Fruit fly (Drosophila melanogaster) whole organism, prepupa: ENCODE data around the gene CG13315.

Experiments
- CG10631 ChIP-seq: fragments of 200-800 bp; sonication (Bioruptor generic); optimal IDR thresholded peaks from 2 replicates; lab custom pipeline; 2016; ENCODE audit warnings: missing biosample characterization, missing genetic modification characterization
- CG10669 ChIP-seq: fragments of 200-800 bp; sonication (Bioruptor generic); optimal IDR thresholded peaks from 3 replicates; lab custom pipeline; 2018; ENCODE audit warnings: missing biosample characterization, mild to moderate bottlenecking, missing genetic modification characterization, moderate library complexity
- CG11902 ChIP-seq: fragments of 200-800 bp; sonication (Bioruptor generic); optimal IDR thresholded peaks from 3 replicates; lab custom pipeline; 2016; ENCODE audit warnings: missing biosample characterization, missing genetic modification characterization
- CG16779 ChIP-seq: fragments of 200-800 bp; sonication (Bioruptor generic); optimal IDR thresholded peaks from 3 replicates; lab custom pipeline; 2017; ENCODE audit warnings: missing biosample characterization, mild to moderate bottlenecking, missing genetic modification characterization
- CG3032 ChIP-seq: fragments of 200-800 bp; optimal IDR thresholded peaks from 2 replicates; lab custom pipeline; 2019; ENCODE audit warnings: missing biosample characterization, mild to moderate bottlenecking, missing genetic modification characterization, moderate library complexity
- CG31627 ChIP-seq: fragments of 200-800 bp; sonication (Bioruptor generic); optimal IDR thresholded peaks from 3 replicates; lab custom pipeline; 2016; ENCODE audit warnings: missing biosample characterization, missing genetic modification characterization
- CG32006 ChIP-seq: fragments of 200-800 bp; sonication (Bioruptor generic); optimal IDR thresholded peaks from 3 replicates; lab custom pipeline; 2017; ENCODE audit warnings: missing biosample characterization, mild to moderate bottlenecking, missing genetic modification characterization
- CG34406 ChIP-seq: fragments of 200-800 bp; sonication (Bioruptor generic); optimal IDR thresholded peaks from 3 replicates; lab custom pipeline; 2016; ENCODE audit warnings: missing biosample characterization, missing genetic modification characterization
- CG3919 ChIP-seq: fragments of 200-800 bp; sonication (Bioruptor generic); optimal IDR thresholded peaks from 3 replicates; lab custom pipeline; 2016; ENCODE audit warnings: missing biosample characterization, missing genetic modification characterization
- CG4318 ChIP-seq: fragments of 200-800 bp; sonication (Bioruptor generic); optimal IDR thresholded peaks from 3 replicates; lab custom pipeline; 2017; ENCODE audit warnings: missing biosample characterization, mild to moderate bottlenecking, missing genetic modification characterization
- CG6163 ChIP-seq: fragments of 200-800 bp; sonication (Bioruptor generic); IDR thresholded peaks from 3 replicates; pipeline ENCODE4 v1.3.6; 2022; ENCODE audit warnings: missing biosample characterization, missing genetic modification characterization
- CG8319 ChIP-seq: fragments of 200-800 bp; sonication (Bioruptor generic); optimal IDR thresholded peaks from 3 replicates; lab custom pipeline; 2016; ENCODE audit warnings: missing biosample characterization, missing genetic modification characterization
- CG8632 ChIP-seq: fragments of 200-800 bp; sonication (Bioruptor generic); optimal IDR thresholded peaks from 3 replicates; lab custom pipeline; 2016; ENCODE audit warnings: missing biosample characterization, missing genetic modification characterization
- Eip75B ChIP-seq: fragments of 200-800 bp; sonication (Bioruptor generic); optimal IDR thresholded peaks from 3 replicates; lab custom pipeline; 2016; ENCODE audit warnings: missing biosample characterization, missing genetic modification characterization
- Eip78C ChIP-seq: fragments of 200-800 bp; sonication (Bioruptor generic); peaks from one replicate; lab custom pipeline; 2016; ENCODE audit warnings: missing biosample characterization, missing genetic modification characterization
- Hr38 ChIP-seq: sonication (Bioruptor generic); optimal IDR thresholded peaks from 2 replicates; lab custom pipeline; 2016; ENCODE audit warnings: missing biosample characterization, missing genetic modification characterization
- Hr39 ChIP-seq: fragments of 200-800 bp; sonication (Bioruptor generic); optimal IDR thresholded peaks from 2 replicates; lab custom pipeline; 2016; ENCODE audit warnings: missing biosample characterization, missing genetic modification characterization
- Lpt ChIP-seq: fragments of 200-800 bp; sonication (Bioruptor generic); optimal IDR thresholded peaks from 3 replicates; lab custom pipeline; 2016; ENCODE audit warnings: missing biosample characterization, missing genetic modification characterization
- Met ChIP-seq: fragments of 200-800 bp; sonication (Bioruptor generic); optimal IDR thresholded peaks from 3 replicates; lab custom pipeline; 2016; ENCODE audit warnings: missing biosample characterization, missing genetic modification characterization
- Smox ChIP-seq: fragments of 200-800 bp; sonication (Bioruptor generic); optimal IDR thresholded peaks from 3 replicates; lab custom pipeline; 2016; ENCODE audit warnings: missing biosample characterization, missing genetic modification characterization
- Sox102F ChIP-seq: fragments of 200-800 bp; sonication (Bioruptor generic); optimal IDR thresholded peaks from 2 replicates; lab custom pipeline; 2016; ENCODE audit warnings: missing biosample characterization, mild to moderate bottlenecking, missing genetic modification characterization
- Sox14 ChIP-seq: fragments of 200-800 bp; sonication (Bioruptor generic); optimal IDR thresholded peaks from 3 replicates; lab custom pipeline; 2016; ENCODE audit warnings: missing biosample characterization, missing genetic modification characterization
- acj6 ChIP-seq: fragments of 200-800 bp; sonication (Bioruptor generic); optimal IDR thresholded peaks from 3 replicates; lab custom pipeline; 2016; ENCODE audit warnings: missing biosample characterization, missing genetic modification characterization
- cyc ChIP-seq: fragments of 200-800 bp; sonication (Bioruptor generic); optimal IDR thresholded peaks from 3 replicates; lab custom pipeline; 2016; ENCODE audit warnings: missing biosample characterization, missing genetic modification characterization
- dsx ChIP-seq: fragments of 200-800 bp; optimal IDR thresholded peaks from 3 replicates; lab custom pipeline; 2019; ENCODE audit warnings: missing biosample characterization, mild to moderate bottlenecking, missing genetic modification characterization, moderate library complexity; ENCODE audit not compliant: poor library complexity, severe bottlenecking
- fd85E ChIP-seq: fragments of 200-800 bp; sonication (Bioruptor generic); optimal IDR thresholded peaks from 3 replicates; lab custom pipeline; 2016; ENCODE audit warnings: missing biosample characterization, missing genetic modification characterization
- net ChIP-seq: fragments of 200-800 bp; sonication (Bioruptor generic); optimal IDR thresholded peaks from 3 replicates; lab custom pipeline; 2016; ENCODE audit warnings: missing biosample characterization, missing genetic modification characterization
- salr ChIP-seq, 2 experiments: fragments of 200-800 bp; sonication (Bioruptor generic); optimal IDR thresholded peaks; 3 replicates each; lab custom pipeline; 2016 to 2018; ENCODE audit warnings: missing biosample characterization in 2 of 2, missing genetic modification characterization in 2 of 2, mild to moderate bottlenecking in 1 of 2
- spab ChIP-seq: fragments of 200-800 bp; sonication (Bioruptor generic); optimal IDR thresholded peaks from 2 replicates; lab custom pipeline; 2017; ENCODE audit warnings: missing biosample characterization, mild to moderate bottlenecking, missing genetic modification characterization, missing genetic modification reagents
- ss ChIP-seq, 2 experiments: fragments of 200-800 bp; sonication (Bioruptor generic); optimal IDR thresholded peaks; 2 replicates in 1 of 2; 3 replicates in 1 of 2; lab custom pipeline; 2017 to 2018; ENCODE audit warnings: mild to moderate bottlenecking in 2 of 2, missing biosample characterization in 2 of 2, missing genetic modification characterization in 2 of 2, moderate library complexity in 1 of 2
- svp ChIP-seq: fragments of 200-800 bp; sonication (Bioruptor generic); peaks from one replicate; lab custom pipeline; 2016; ENCODE audit warnings: missing biosample characterization, missing genetic modification characterization
- topi ChIP-seq: fragments of 200-800 bp; sonication (Bioruptor generic); optimal IDR thresholded peaks from 3 replicates; lab custom pipeline; 2016; ENCODE audit warnings: missing biosample characterization, missing genetic modification characterization
- vri ChIP-seq: fragments of 200-800 bp; sonication (Bioruptor generic); optimal IDR thresholded peaks from 3 replicates; lab custom pipeline; 2016; ENCODE audit warnings: missing biosample characterization, mild to moderate bottlenecking, missing genetic modification characterization

CG13315 gene

DNA sequence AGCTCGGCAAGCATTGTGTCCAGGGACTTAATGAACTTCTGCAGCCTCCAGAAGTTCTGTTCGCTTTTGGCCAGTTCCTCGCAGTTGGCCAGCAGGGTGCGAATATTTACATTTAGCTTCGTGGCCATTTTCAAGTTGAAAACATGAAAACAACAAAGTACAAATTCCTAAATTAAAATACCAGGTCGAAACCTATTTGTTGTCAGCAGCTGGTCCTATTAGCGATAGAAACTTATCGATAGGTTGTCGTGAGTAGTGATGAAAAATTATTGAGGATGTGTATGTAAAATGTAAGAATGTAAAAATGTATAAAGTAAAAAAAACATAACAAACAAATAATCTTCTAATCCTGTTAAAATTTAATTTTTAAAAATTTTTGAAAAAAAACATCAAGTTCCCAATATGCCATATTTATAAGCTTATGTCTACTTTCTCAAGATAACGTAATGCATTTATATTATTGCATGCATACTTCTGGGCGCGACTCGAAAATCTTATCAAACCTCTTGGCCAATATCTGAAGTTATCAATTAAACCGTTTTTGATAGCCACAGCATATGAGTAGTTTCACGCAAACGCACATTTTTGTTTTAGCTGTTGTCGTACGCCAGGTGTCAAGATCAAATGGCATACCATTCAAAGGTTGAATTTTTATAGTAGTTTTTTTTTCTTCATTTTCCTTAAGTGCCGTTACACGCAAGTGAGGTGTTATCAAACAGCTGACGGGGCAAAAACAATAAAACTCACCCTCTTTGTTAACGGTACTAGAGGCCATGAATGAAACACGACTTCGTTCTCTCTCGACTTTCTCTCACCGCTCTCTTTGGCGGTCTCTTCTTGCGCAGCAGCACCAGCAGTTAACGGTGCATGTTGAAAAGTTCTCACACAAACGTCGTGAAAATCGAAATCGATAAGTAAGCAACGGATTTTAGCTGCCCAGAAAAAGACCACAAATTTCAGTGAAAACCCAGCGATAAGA, 40.6 kb downstream of the CG13315 start, which contains the start of the genes Use1 and nwk:
TSS of gene Use1 (minus strand) at position 206 of the 979 bp plus-strand sequence.
TSS of gene nwk (plus strand) at position 885 of the 979 bp plus-strand sequence.
- TF ChIP-seq vri = no peak
- no peak for TF ChIP-seq ss (GFP tag; optimal IDR thresholded peaks at IDR 0.05; lab: Kevin White, UChicago)
- peak; percentile 32 for TF ChIP-seq svp (GFP tag; lab: Kevin White, UChicago)
- no peak for TF ChIP-seq CG10631
- no peak for TF ChIP-seq CG6163 (GFP tag; lab: Robert Waterston, UW)
- peak; percentile 31 for TF ChIP-seq Eip78C (GFP tag; lab: Kevin White, UChicago)
- no peak for TF ChIP-seq CG8632
- TF ChIP-seq CG34406 = no peak
- TF ChIP-seq fd85E (GFP tag; lab: Kevin White, UChicago) = no peak
- no peak for TF ChIP-seq CG16779 (tag; lab: Kevin White, UChicago)
- peak; percentile 26 for TF ChIP-seq Sox14 (GFP tag; lab: Kevin White, UChicago)
- no peak for TF ChIP-seq Sox102F (GFP tag; lab: Kevin White, UChicago)
- no peak for TF ChIP-seq Hr38 (GFP tag; lab: Kevin White, UChicago)
- no peak for TF ChIP-seq CG31627 (GFP tag; lab: Kevin White, UChicago)

DNA sequence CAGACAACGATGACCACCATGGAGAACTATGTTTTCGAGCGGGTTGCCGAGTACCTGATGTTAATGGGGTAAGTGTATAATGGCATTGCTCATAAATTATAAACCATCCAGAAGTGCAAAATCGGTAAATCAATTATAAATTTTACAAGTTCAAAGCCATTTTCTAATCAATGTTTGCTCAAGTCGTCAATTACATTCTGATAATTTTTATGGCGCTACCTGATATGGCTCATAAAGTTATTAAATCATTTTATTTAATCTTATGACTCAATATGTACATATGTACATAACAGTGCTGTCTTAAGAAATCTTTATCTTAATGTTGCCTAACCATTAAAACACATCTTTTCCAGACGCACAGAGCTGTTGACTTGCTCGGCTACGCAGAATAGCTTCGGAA, 42.9 kb downstream of the CG13315 start:
- no peak for TF ChIP-seq CG3032
- no peak for TF ChIP-seq Sox14 (GFP tag; lab: Kevin White, UChicago)
- no peak for TF ChIP-seq dsx (GFP tag; lab: Kevin White, UChicago)
- no peak for TF ChIP-seq Sox102F (GFP tag; lab: Kevin White, UChicago)
- TF ChIP-seq Hr38 (GFP tag; lab: Kevin White, UChicago) = no peak
- TF ChIP-seq Met (GFP tag; lab: Kevin White, UChicago) = no peak
- TF ChIP-seq CG32006 (GFP tag; lab: Kevin White, UChicago) = no peak
- TF ChIP-seq spab (GFP tag; lab: Kevin White, UChicago) = no peak
- no peak for TF ChIP-seq topi
- no peak for TF ChIP-seq svp (GFP tag; lab: Kevin White, UChicago)
- no peak for TF ChIP-seq Eip75B (GFP tag; lab: Kevin White, UChicago)
- TF ChIP-seq CG10631 = no peak
- TF ChIP-seq CG4318 (GFP tag; lab: Kevin White, UChicago) = no peak
- TF ChIP-seq CG11902 (GFP tag; lab: Kevin White, UChicago) = no peak
- TF ChIP-seq CG8632 = no peak
- no peak for TF ChIP-seq salr (GFP tag; optimal IDR thresholded peaks at IDR 0.05; lab: Kevin White, UChicago)
- no peak for TF ChIP-seq CG8319 (GFP tag; lab: Kevin White, UChicago)
- TF ChIP-seq cyc (GFP tag; lab: Kevin White, UChicago) = no peak
- TF ChIP-seq CG10669 (GFP tag; lab: Kevin White, UChicago) = no peak

- TF ChIP-seq acj6 (GFP tag; lab: Kevin White, UChicago) (no peak), Lpt (GFP tag; lab: Kevin White, UChicago) (no peak), net (GFP tag; lab: Kevin White, UChicago) (no peak), Hr39 (GFP tag; lab: Kevin White, UChicago) (no peak), spab (GFP tag; lab: Kevin White, UChicago) (no peak), Eip78C (GFP tag; lab: Kevin White, UChicago) (no peak), CG32006 (GFP tag; lab: Kevin White, UChicago) (no peak), Smox (GFP tag; lab: Kevin White, UChicago) (no peak), CG3919 (GFP tag; lab: Kevin White, UChicago) (no peak), CG8319 (GFP tag; lab: Kevin White, UChicago) (no peak)
- TF ChIP-seq, all 60 proteins: peak for 0
These were observed 45.3 kb downstream of the CG13315 start for dm6 chr3L:9141998-9142397.
